Worm (Caenorhabditis elegans): ENCODE data around the gene C27D8.2.

DNA sequence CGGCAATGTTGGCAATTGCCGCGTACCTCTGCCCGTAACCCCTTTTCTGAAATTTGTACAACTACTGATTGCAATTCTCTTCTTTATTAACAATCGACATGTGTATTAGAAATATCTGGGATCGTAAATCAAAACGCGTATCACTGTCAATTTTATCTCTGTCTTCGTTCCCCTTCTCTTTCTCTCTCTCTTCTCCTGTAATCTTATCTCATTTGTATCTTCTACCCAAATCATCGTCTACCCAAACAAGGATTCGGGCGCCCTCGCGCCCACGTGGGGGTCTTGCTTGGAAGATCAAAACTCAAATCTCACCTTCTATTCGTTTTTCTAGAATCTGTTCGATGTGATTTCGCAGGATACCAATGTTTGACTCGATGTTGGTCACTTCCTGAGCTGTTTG is at the start of gene C27D8.2:
- TF ChIP-seq W03F9.2 (tag; optimal IDR thresholded peaks at IDR 0.05) (no peak), him-1 (tag; optimal IDR thresholded peaks at IDR 0.05) (no peak)
